Fruit fly (Drosophila melanogaster) whole organism, embryonic: Measurements from ENCODE around the gene Ugt316A1.

Source experiments
- Abd-B ChIP-seq: fragments of 200-800 bp; sonication (Bioruptor generic); optimal IDR thresholded peaks from 2 replicates; lab custom pipeline; 2018; ENCODE audit warnings: missing biosample characterization, mild to moderate bottlenecking, missing genetic modification characterization, moderate library complexity
- CG10979 ChIP-seq: fragments of 200-800 bp; sonication (Bioruptor generic); optimal IDR thresholded peaks from 2 replicates; lab custom pipeline; 2018; ENCODE audit warnings: missing biosample characterization, mild to moderate bottlenecking, missing genetic modification characterization, moderate library complexity
- CG11085 ChIP-seq: fragments of 200-800 bp; sonication (Bioruptor generic); IDR thresholded peaks from 2 replicates; pipeline ENCODE4 v1.3.6; 2022; ENCODE audit warnings: missing biosample characterization, missing genetic modification characterization
- CG11504 ChIP-seq: fragments of 200-800 bp; sonication (Bioruptor generic); optimal IDR thresholded peaks from 3 replicates; lab custom pipeline; 2019; ENCODE audit warnings: missing biosample characterization, mild to moderate bottlenecking, missing genetic modification characterization, moderate library complexity
- CG11560 ChIP-seq: fragments of 200-800 bp; sonication (Bioruptor generic); IDR thresholded peaks from 3 replicates; pipeline ENCODE4 v1.3.6; 2022; ENCODE audit warnings: missing biosample characterization, missing genetic modification characterization
- CG14014 ChIP-seq: fragments of 200-800 bp; sonication (Bioruptor generic); IDR thresholded peaks from 2 replicates; pipeline ENCODE4 v1.3.6; 2022; ENCODE audit warnings: missing biosample characterization, missing genetic modification characterization
- CG14710 ChIP-seq: fragments of 200-800 bp; sonication (Bioruptor generic); optimal IDR thresholded peaks from 3 replicates; lab custom pipeline; 2019; ENCODE audit warnings: missing biosample characterization, mild to moderate bottlenecking, missing genetic modification characterization, moderate library complexity
- CG16779 ChIP-seq: fragments of 200-800 bp; sonication (Bioruptor generic); IDR thresholded peaks from 2 replicates; pipeline ENCODE4 v1.3.6; 2022; ENCODE audit warnings: missing biosample characterization, missing genetic modification characterization
- CG16813 ChIP-seq: fragments of 200-800 bp; sonication (Bioruptor generic); IDR thresholded peaks from 3 replicates; pipeline ENCODE4 v1.3.6; 2022; ENCODE audit warnings: missing biosample characterization, missing genetic modification characterization; ENCODE audit not compliant: partially characterized antibody
- CG16863 ChIP-seq: fragments of 200-800 bp; sonication (Bioruptor generic); optimal IDR thresholded peaks from 3 replicates; lab custom pipeline; 2016; ENCODE audit warnings: missing biosample characterization, missing genetic modification characterization
- CG17385 ChIP-seq: fragments of 200-800 bp; sonication (Bioruptor generic); optimal IDR thresholded peaks from 3 replicates; lab custom pipeline; 2018; ENCODE audit warnings: missing biosample characterization, mild to moderate bottlenecking, missing genetic modification characterization
- CG17802 ChIP-seq: fragments of 200-800 bp; sonication (Bioruptor generic); optimal IDR thresholded peaks from 2 replicates; lab custom pipeline; 2018; ENCODE audit warnings: missing biosample characterization, mild to moderate bottlenecking, missing genetic modification characterization, moderate library complexity
- CG2129 ChIP-seq: fragments of 200-800 bp; sonication (Bioruptor generic); IDR thresholded peaks from 2 replicates; pipeline ENCODE4 v1.3.6; 2022; ENCODE audit warnings: missing biosample characterization, missing genetic modification characterization; ENCODE audit not compliant: partially characterized antibody
- CG2202 ChIP-seq: fragments of 200-800 bp; sonication (Bioruptor generic); optimal IDR thresholded peaks from 2 replicates; lab custom pipeline; 2018; ENCODE audit warnings: missing biosample characterization, mild to moderate bottlenecking, missing genetic modification characterization
- CG2712 ChIP-seq: fragments of 200-800 bp; optimal IDR thresholded peaks from 3 replicates; lab custom pipeline; 2019; ENCODE audit warnings: missing biosample characterization, mild to moderate bottlenecking, missing genetic modification characterization, moderate library complexity
- CG33557 ChIP-seq: fragments of 200-800 bp; sonication (Bioruptor generic); optimal IDR thresholded peaks from 2 replicates; lab custom pipeline; 2019; ENCODE audit warnings: missing biosample characterization, mild to moderate bottlenecking, missing genetic modification characterization, moderate library complexity
- CG42726 ChIP-seq: fragments of 200-800 bp; sonication (Bioruptor generic); IDR thresholded peaks from 2 replicates; pipeline ENCODE4 v1.3.6; 2022; ENCODE audit warnings: missing biosample characterization, missing genetic modification characterization; ENCODE audit not compliant: partially characterized antibody
- CG4360 ChIP-seq: fragments of 200-800 bp; sonication (Bioruptor generic); IDR thresholded peaks from 2 replicates; pipeline ENCODE4 v1.3.6; 2022; ENCODE audit warnings: missing biosample characterization, missing genetic modification characterization
- CG7372 ChIP-seq: fragments of 200-800 bp; sonication (Bioruptor generic); IDR thresholded peaks from 2 replicates; pipeline ENCODE4 v1.3.6; 2022; ENCODE audit warnings: missing biosample characterization, missing genetic modification characterization
- CG8944 ChIP-seq: fragments of 200-800 bp; sonication (Bioruptor generic); optimal IDR thresholded peaks from 3 replicates; lab custom pipeline; 2016; ENCODE audit warnings: missing biosample characterization, missing genetic modification characterization
- CG9876 ChIP-seq: fragments of 200-800 bp; sonication (Bioruptor generic); optimal IDR thresholded peaks from 2 replicates; lab custom pipeline; 2016; ENCODE audit warnings: missing biosample characterization, missing genetic modification characterization
- CG9932 ChIP-seq: fragments of 200-800 bp; sonication (Bioruptor generic); IDR thresholded peaks from 2 replicates; pipeline ENCODE4 v1.3.6; 2022; ENCODE audit warnings: missing biosample characterization, missing genetic modification characterization
- Dref ChIP-seq: fragments of 200-800 bp; sonication (Bioruptor generic); IDR thresholded peaks from 2 replicates; pipeline ENCODE4 v1.3.6; 2022; ENCODE audit warnings: missing biosample characterization, missing genetic modification characterization
- HLH3B ChIP-seq: fragments of 200-800 bp; sonication (Bioruptor generic); IDR thresholded peaks from 2 replicates; pipeline ENCODE4 v1.3.6; 2022; ENCODE audit warnings: missing biosample characterization, missing genetic modification characterization
- HmgD ChIP-seq: fragments of 200-800 bp; sonication (Bioruptor generic); optimal IDR thresholded peaks from 3 replicates; lab custom pipeline; 2016; ENCODE audit warnings: missing biosample characterization, missing genetic modification characterization
- Hmr ChIP-seq: fragments of 200-800 bp; sonication (Bioruptor generic); optimal IDR thresholded peaks from 3 replicates; lab custom pipeline; 2017; ENCODE audit warnings: mild to moderate bottlenecking, missing biosample characterization, missing genetic modification reagents, missing genetic modification characterization
- Lim3 ChIP-seq: fragments of 200-800 bp; sonication (Bioruptor generic); IDR thresholded peaks from 2 replicates; pipeline ENCODE4 v1.3.6; 2022; ENCODE audit warnings: missing biosample characterization, missing genetic modification characterization
- NC2β ChIP-seq: fragments of 200-800 bp; sonication (Bioruptor generic); optimal IDR thresholded peaks from 2 replicates; lab custom pipeline; 2016; ENCODE audit warnings: missing biosample characterization, missing genetic modification characterization
- Neu2 ChIP-seq: fragments of 200-800 bp; sonication (Bioruptor generic); optimal IDR thresholded peaks from 3 replicates; lab custom pipeline; 2016; ENCODE audit warnings: missing biosample characterization, missing genetic modification characterization, borderline replicate concordance
- Rx ChIP-seq: fragments of 200-800 bp; sonication (Bioruptor generic); IDR thresholded peaks from 2 replicates; pipeline ENCODE4 v1.3.6; 2022; ENCODE audit warnings: missing biosample characterization, missing genetic modification characterization
- Ssrp ChIP-seq: fragments of 200-800 bp; sonication (Bioruptor generic); optimal IDR thresholded peaks from 2 replicates; lab custom pipeline; 2018; ENCODE audit warnings: missing biosample characterization, mild to moderate bottlenecking, missing genetic modification characterization, moderate library complexity
- ci ChIP-seq: fragments of 200-800 bp; sonication (Bioruptor generic); IDR thresholded peaks from 3 replicates; pipeline ENCODE4 v1.3.6; 2022; ENCODE audit warnings: missing biosample characterization, missing genetic modification characterization
- eve ChIP-seq, 2 experiments: fragments of >200 bp; optimal IDR thresholded peaks; 2 replicates each; lab custom pipeline; 2017; ENCODE audit warnings: missing biosample characterization in 2 of 2, missing genetic modification characterization in 2 of 2
- hb ChIP-seq: fragments of 200-800 bp; sonication (Bioruptor generic); IDR thresholded peaks from 3 replicates; pipeline ENCODE4 v1.3.6; 2022; ENCODE audit warnings: missing biosample characterization, missing genetic modification characterization; ENCODE audit not compliant: partially characterized antibody
- her ChIP-seq: fragments of 200-800 bp; sonication (Bioruptor generic); optimal IDR thresholded peaks from 2 replicates; lab custom pipeline; 2016; ENCODE audit warnings: missing biosample characterization, missing genetic modification characterization
- insv ChIP-seq, 2 experiments: fragments of 200-800 bp; sonication (Bioruptor generic); optimal IDR thresholded peaks; 3 replicates each; lab custom pipeline; 2016 to 2018; ENCODE audit warnings: missing biosample characterization in 2 of 2, missing genetic modification characterization in 2 of 2
- lilli ChIP-seq: fragments of 200-800 bp; sonication (Bioruptor generic); optimal IDR thresholded peaks from 3 replicates; lab custom pipeline; 2016; ENCODE audit warnings: missing biosample characterization, missing genetic modification characterization
- lola ChIP-seq, 3 experiments: fragments of >200 bp in 2 of 3; fragments of 200-800 bp in 1 of 3; sonication (Bioruptor generic) in 1 of 3; optimal IDR thresholded peaks; 2 replicates each; lab custom pipeline; 2017 to 2019; ENCODE audit warnings: missing biosample characterization in 3 of 3, missing genetic modification characterization in 3 of 3, mild to moderate bottlenecking in 1 of 3, moderate library complexity in 1 of 3
- nau ChIP-seq: fragments of 200-800 bp; sonication (Bioruptor generic); optimal IDR thresholded peaks from 3 replicates; lab custom pipeline; 2017; ENCODE audit warnings: missing biosample characterization, mild to moderate bottlenecking, missing genetic modification characterization, missing genetic modification reagents
- org-1 ChIP-seq: fragments of 200-800 bp; sonication (Bioruptor generic); optimal IDR thresholded peaks from 2 replicates; lab custom pipeline; 2017; ENCODE audit warnings: missing biosample characterization, missing genetic modification characterization
- pita ChIP-seq: fragments of 200-800 bp; sonication (Bioruptor generic); optimal IDR thresholded peaks from 2 replicates; lab custom pipeline; 2017; ENCODE audit warnings: missing biosample characterization, mild to moderate bottlenecking, missing genetic modification characterization
- psq ChIP-seq: fragments of 200-800 bp; sonication (Bioruptor generic); optimal IDR thresholded peaks from 2 replicates; lab custom pipeline; 2017; ENCODE audit warnings: missing biosample characterization, missing genetic modification characterization
- ranshi ChIP-seq: fragments of 200-800 bp; sonication (Bioruptor generic); IDR thresholded peaks from 2 replicates; pipeline ENCODE4 v1.3.6; 2022; ENCODE audit warnings: missing biosample characterization, missing genetic modification characterization
- salm ChIP-seq: fragments of 200-800 bp; sonication (Bioruptor generic); optimal IDR thresholded peaks from 2 replicates; lab custom pipeline; 2018; ENCODE audit warnings: missing biosample characterization, mild to moderate bottlenecking, missing genetic modification characterization
- tup ChIP-seq: fragments of 200-800 bp; sonication (Bioruptor generic); optimal IDR thresholded peaks from 2 replicates; lab custom pipeline; 2016; ENCODE audit warnings: missing biosample characterization, mild to moderate bottlenecking, missing genetic modification characterization, moderate library complexity
- unpg ChIP-seq: fragments of 200-800 bp; sonication (Bioruptor generic); optimal IDR thresholded peaks from 3 replicates; lab custom pipeline; 2018; ENCODE audit warnings: missing biosample characterization, mild to moderate bottlenecking, missing genetic modification characterization, moderate library complexity
- wek ChIP-seq: fragments of 200-800 bp; sonication (Bioruptor generic); optimal IDR thresholded peaks from 3 replicates; lab custom pipeline; 2018; ENCODE audit warnings: missing biosample characterization, mild to moderate bottlenecking, missing genetic modification characterization, moderate library complexity
- zfh2 ChIP-seq: fragments of 200-800 bp; sonication (Bioruptor generic); optimal IDR thresholded peaks from 2 replicates; lab custom pipeline; 2016; ENCODE audit warnings: missing biosample characterization, missing genetic modification characterization

The Ugt316A1 gene

DNA sequence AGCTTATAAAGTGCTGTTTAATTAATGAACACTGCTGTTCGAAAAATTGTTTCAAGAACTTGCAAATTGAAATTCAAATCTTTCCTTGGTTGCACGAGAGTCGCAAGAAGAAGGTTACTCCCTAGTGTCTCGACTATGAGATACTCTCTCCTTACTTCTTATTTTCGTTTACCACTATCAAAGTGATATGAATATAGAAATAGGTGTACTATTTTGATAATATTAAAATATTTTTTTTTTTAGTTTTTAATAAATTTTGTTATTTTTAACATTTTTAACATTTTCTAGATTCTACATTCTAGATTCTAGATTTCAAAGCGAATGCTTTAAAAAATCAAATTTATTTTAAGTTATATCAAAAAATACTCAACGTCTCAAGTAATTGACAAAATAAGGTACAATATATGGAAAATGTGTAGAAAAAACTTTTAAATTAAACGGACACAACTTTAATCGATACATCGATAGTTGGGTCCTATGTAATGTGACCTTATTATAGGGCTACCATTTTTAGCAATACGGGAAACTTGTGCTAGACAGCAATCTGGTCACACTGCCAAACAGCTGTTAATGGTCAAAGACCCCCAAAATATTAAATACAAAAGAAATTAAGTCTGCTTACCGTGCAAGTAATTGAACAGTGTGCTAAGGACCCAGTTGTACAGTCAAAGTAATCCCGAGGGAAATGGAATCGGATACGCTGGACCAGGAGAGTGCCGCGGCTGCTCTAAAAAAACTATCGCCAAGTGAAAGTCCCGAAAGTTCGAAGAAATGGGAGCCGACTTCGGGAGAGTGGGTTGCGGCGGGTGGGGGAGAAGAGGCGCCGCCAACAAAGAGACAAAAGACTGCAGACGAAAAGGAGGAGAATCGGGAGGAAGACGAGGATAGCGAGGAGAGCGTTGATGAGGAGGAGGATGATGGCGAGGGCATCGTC lies 29.8 kb upstream of the Ugt316A1 start, which contains the start of gene MESR6 (continued):
- TF ChIP-seq CG11504 (tag; lab: Kevin White, UChicago) (peak; percentile 52), hb (GFP tag; lab: Robert Waterston, UW) (peak; percentile 47), Ssrp (peak; percentile 11), ci (GFP tag; lab: Robert Waterston, UW) (no peak), lilli (GFP tag; lab: Kevin White, UChicago) (no peak), nau (GFP tag; lab: Kevin White, UChicago) (no peak), CG33557 (GFP tag; lab: Kevin White, UChicago) (no peak), psq (no peak), HLH3B (no peak), salm (no peak), CG14014 (GFP tag; lab: Robert Waterston, UW) (no peak), Rx (no peak), Lim3 (GFP tag; lab: Robert Waterston, UW) (no peak), CG17385 (GFP tag; lab: Kevin White, UChicago) (peak; percentile 33), CG4360 (no peak), pita (GFP tag; lab: Kevin White, UChicago) (no peak), tup (GFP tag; lab: Kevin White, UChicago) (no peak), CG2712 (peak; percentile 37), insv (GFP tag; optimal IDR thresholded peaks at IDR 0.05; lab: Kevin White, UChicago) (peak in 1 of 2 experiments; percentile 24), HmgD (GFP tag; lab: Kevin White, UChicago) (peak; percentile 9), Neu2 (no peak), ranshi (peak; percentile 51; the same call in 1 of the 2 replicates), CG9932 (GFP tag; lab: Robert Waterston, UW) (peak; percentile 3; the same call in 1 of the 2 replicates), CG2202 (tag; lab: Kevin White, UChicago) (no peak), CG17802 (tag; lab: Kevin White, UChicago) (no peak), her (GFP tag; lab: Kevin White, UChicago) (no peak), Dref (GFP tag; lab: Robert Waterston, UW) (peak; percentile 91), CG16863 (GFP tag; lab: Kevin White, UChicago) (no peak), CG9876 (GFP tag; lab: Kevin White, UChicago) (no peak), Abd-B (GFP tag; lab: Kevin White, UChicago) (no peak), CG10979 (tag; lab: Kevin White, UChicago) (no peak), CG16779 (GFP tag; lab: Robert Waterston, UW) (no peak), NC2β (no peak), lola (GFP tag; optimal IDR thresholded peaks at IDR 0.05; lab: Kevin White, UChicago) (no peak), eve (GFP tag; optimal IDR thresholded peaks at IDR 0.05; lab: Kevin White, UChicago) (no peak), CG11560 (tag; lab: Robert Waterston, UW) (no peak), unpg (peak; percentile 34), CG16813 (peak; percentile 83), Hmr (GFP tag; lab: Kevin White, UChicago) (no peak), zfh2 (GFP tag; lab: Kevin White, UChicago) (no peak), CG8944 (GFP tag; lab: Kevin White, UChicago) (no peak), CG42726 (GFP tag; lab: Robert Waterston, UW) (peak; percentile 43; the same call in 1 of the 2 replicates), wek (GFP tag; lab: Kevin White, UChicago) (no peak), CG14710 (tag; lab: Kevin White, UChicago) (peak; percentile 69), org-1 (GFP tag; lab: Kevin White, UChicago) (no peak), CG11085 (no peak), CG2129 (GFP tag; lab: Robert Waterston, UW) (peak; percentile 58), CG7372 (GFP tag; lab: Robert Waterston, UW) (no peak)
